Fruit fly (Drosophila melanogaster): ENCODE measurements around the gene CG17078.

CG17078 gene

DNA sequence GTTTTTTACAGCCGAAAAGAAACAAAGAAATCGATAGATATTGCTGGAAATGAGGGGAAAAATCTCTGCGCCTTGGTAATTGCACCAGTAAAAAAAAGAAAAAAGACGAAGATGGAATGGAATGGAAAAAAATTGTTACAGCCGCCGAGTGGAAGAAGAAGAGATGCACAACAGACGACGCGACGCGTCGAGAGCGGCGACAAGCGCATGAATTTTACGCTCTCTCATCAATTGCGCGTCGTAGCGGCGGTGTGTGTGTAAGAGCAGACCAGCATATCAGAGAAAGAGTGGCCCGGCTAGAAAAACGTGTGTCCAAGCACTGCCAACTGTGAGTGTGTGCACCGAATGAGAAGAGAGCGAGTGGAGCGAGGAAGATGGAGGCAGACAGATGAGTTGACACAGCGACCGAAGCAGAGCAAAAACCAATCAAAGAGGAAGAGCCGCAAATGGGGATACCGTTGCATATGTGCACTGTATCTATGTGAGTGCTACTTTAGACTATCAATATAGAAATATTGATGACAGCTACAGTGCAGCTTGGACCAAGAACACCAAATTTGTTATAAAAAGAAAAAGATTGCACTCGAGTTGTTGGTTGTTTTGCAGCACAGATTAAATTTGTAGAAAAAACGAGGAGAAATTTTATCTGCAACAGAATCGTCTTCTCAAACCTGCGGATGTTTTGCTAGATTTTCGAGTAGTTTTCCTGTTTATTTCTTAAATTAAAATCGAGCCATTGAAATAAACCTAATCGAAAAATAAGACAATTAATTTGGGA is 28.8 kb downstream of the CG17078 start (continued):
- TF ChIP-seq Kr (GFP tag; optimal IDR thresholded peaks at IDR 0.05) (no peak), prd (optimal IDR thresholded peaks at IDR 0.05) (no peak), prd (GFP tag; IDR thresholded peaks at IDR 0.05) (no peak), Oaz (GFP tag; IDR thresholded peaks at IDR 0.05) (no peak), gro (GFP tag; optimal IDR thresholded peaks at IDR 0.05) (no peak), repo (GFP tag; optimal IDR thresholded peaks at IDR 0.05) (no peak), slbo (GFP tag; IDR thresholded peaks at IDR 0.05) (no peak), chn (GFP tag; optimal IDR thresholded peaks at IDR 0.05) (no peak), CG7963 (GFP tag; IDR thresholded peaks at IDR 0.05; ENCODE audit: partially characterized antibody) (no peak), br (optimal IDR thresholded peaks at IDR 0.05) (no peak), Med (GFP tag) (peak; percentile 42), CG6791 (GFP tag; IDR thresholded peaks at IDR 0.05; ENCODE audit: partially characterized antibody) (no peak), pita (GFP tag; optimal IDR thresholded peaks at IDR 0.05) (no peak), slp2 (GFP tag; optimal IDR thresholded peaks at IDR 0.05) (no peak), CG11695 (GFP tag; IDR thresholded peaks at IDR 0.05) (no peak), kah (GFP tag; optimal IDR thresholded peaks at IDR 0.05) (peak; percentile 7), CG8281 (tag; optimal IDR thresholded peaks at IDR 0.05) (peak; percentile 93), crol (GFP tag; IDR thresholded peaks at IDR 0.05) (no peak; the same call in 1 of the 2 replicates), CG13424 (tag; optimal IDR thresholded peaks at IDR 0.05) (no peak), tgo (GFP tag; IDR thresholded peaks at IDR 0.05) (no peak), PHDP (tag; optimal IDR thresholded peaks at IDR 0.05) (no peak), CG3407 (GFP tag; optimal IDR thresholded peaks at IDR 0.05) (no peak), CG4820 (GFP tag; optimal IDR thresholded peaks at IDR 0.05) (no peak), gce (GFP tag; IDR thresholded peaks at IDR 0.05) (0 out of 3 replicates have a peak, but pooled peaks have one; percentile 17), dmrt11E (tag; optimal IDR thresholded peaks at IDR 0.05) (peak; percentile 5), CG2116 (GFP tag; optimal IDR thresholded peaks at IDR 0.05) (no peak), pho (GFP tag; optimal IDR thresholded peaks at IDR 0.05) (no peak), NC2β (GFP tag; optimal IDR thresholded peaks at IDR 0.05) (no peak), CHES-1-like (GFP tag; optimal IDR thresholded peaks at IDR 0.05) (peak; percentile 26), zen (tag; optimal IDR thresholded peaks at IDR 0.05) (no peak), CG12659 (GFP tag; optimal IDR thresholded peaks at IDR 0.05) (no peak), CG6689 (GFP tag; IDR thresholded peaks at IDR 0.05) (0 out of 2 replicates have a peak, but pooled peaks have one; percentile 38), HLHmδ (GFP tag; optimal IDR thresholded peaks at IDR 0.05) (peak; percentile 58), trem (tag; optimal IDR thresholded peaks at IDR 0.05) (peak; percentile 18), CG7745 (tag; optimal IDR thresholded peaks at IDR 0.05) (no peak), ewg (GFP tag; optimal IDR thresholded peaks at IDR 0.05) (peak; percentile 60), CG14860 (GFP tag; IDR thresholded peaks at IDR 0.05; ENCODE audit: partially characterized antibody) (no peak), CoRest (tag; optimal IDR thresholded peaks at IDR 0.05) (no peak), danr (GFP tag; IDR thresholded peaks at IDR 0.05) (no peak), CG30020 (tag; optimal IDR thresholded peaks at IDR 0.05) (no peak), Bgb (GFP tag; IDR thresholded peaks at IDR 0.05; ENCODE audit: partially characterized antibody) (peak; percentile 12; the same call in 1 of the 2 replicates), CG6765 (GFP tag; optimal IDR thresholded peaks at IDR 0.05) (no peak), CG9215 (GFP tag; IDR thresholded peaks at IDR 0.05) (no peak), CG17612 (GFP tag; IDR thresholded peaks at IDR 0.05) (no peak), Hmr (GFP tag; optimal IDR thresholded peaks at IDR 0.05) (no peak), CG14441 (GFP tag; IDR thresholded peaks at IDR 0.05) (no peak), chif (GFP tag; optimal IDR thresholded peaks at IDR 0.05) (no peak), Nf-YB (GFP tag; optimal IDR thresholded peaks at IDR 0.05) (peak; percentile 42), insv (GFP tag; optimal IDR thresholded peaks at IDR 0.05) (no peak), Bteb2 (GFP tag; optimal IDR thresholded peaks at IDR 0.05) (no peak)
